Fruit fly (Drosophila melanogaster) whole organism, embryonic: ENCODE data around the gene Cpr64Ab.
A peak's percentile ranks its signal among the peaks of the same experiment; 100 is the strongest.

Experiments used
- CG10267 ChIP-seq: fragments of 200-800 bp; sonication (Bioruptor generic); optimal IDR thresholded peaks from 2 replicates; lab custom pipeline; 2018; ENCODE audit warnings: missing biosample characterization, mild to moderate bottlenecking, missing genetic modification characterization, moderate library complexity
- CG12942 ChIP-seq: fragments of 200-800 bp; sonication (Bioruptor generic); optimal IDR thresholded peaks from 3 replicates; lab custom pipeline; 2016; ENCODE audit warnings: missing biosample characterization, missing genetic modification characterization
- CG13296 ChIP-seq: fragments of 200-800 bp; sonication (Bioruptor generic); optimal IDR thresholded peaks from 3 replicates; lab custom pipeline; 2018; ENCODE audit warnings: missing biosample characterization, mild to moderate bottlenecking, missing genetic modification characterization
- CG17359 ChIP-seq: fragments of 200-800 bp; sonication (Bioruptor generic); optimal IDR thresholded peaks from 3 replicates; lab custom pipeline; 2018; ENCODE audit warnings: missing biosample characterization, mild to moderate bottlenecking, missing genetic modification characterization, moderate library complexity
- CG17568 ChIP-seq: fragments of 200-800 bp; sonication (Bioruptor generic); optimal IDR thresholded peaks from 2 replicates; lab custom pipeline; 2018; ENCODE audit warnings: missing biosample characterization, mild to moderate bottlenecking, missing genetic modification characterization, moderate library complexity
- CG17829 ChIP-seq: fragments of 200-800 bp; optimal IDR thresholded peaks from 2 replicates; lab custom pipeline; 2019; ENCODE audit warnings: missing biosample characterization, mild to moderate bottlenecking, missing genetic modification characterization, moderate library complexity
- CG18599 ChIP-seq: fragments of 200-800 bp; sonication (Bioruptor generic); optimal IDR thresholded peaks from 3 replicates; lab custom pipeline; 2017; ENCODE audit warnings: missing biosample characterization, missing genetic modification characterization, mild to moderate bottlenecking, moderate library complexity, missing genetic modification reagents
- CG2678 ChIP-seq: fragments of 200-800 bp; sonication (Bioruptor generic); optimal IDR thresholded peaks from 3 replicates; lab custom pipeline; 2019; ENCODE audit warnings: missing biosample characterization, mild to moderate bottlenecking, missing genetic modification characterization, moderate library complexity
- CG2712 ChIP-seq: fragments of 200-800 bp; optimal IDR thresholded peaks from 3 replicates; lab custom pipeline; 2019; ENCODE audit warnings: missing biosample characterization, mild to moderate bottlenecking, missing genetic modification characterization, moderate library complexity
- CG3163 ChIP-seq: fragments of 200-800 bp; sonication (Bioruptor generic); optimal IDR thresholded peaks from 3 replicates; lab custom pipeline; 2016; ENCODE audit warnings: missing biosample characterization, missing genetic modification characterization
- CG3726 ChIP-seq: fragments of 200-800 bp; sonication (Bioruptor generic); IDR thresholded peaks from 3 replicates; pipeline ENCODE4, ENCODE4 v1.3.6; 2022; ENCODE audit warnings: missing biosample characterization, missing genetic modification characterization
- CG9932 ChIP-seq: fragments of 200-800 bp; sonication (Bioruptor generic); IDR thresholded peaks from 2 replicates; pipeline ENCODE4 v1.3.6; 2022; ENCODE audit warnings: missing biosample characterization, missing genetic modification characterization
- Dip2 ChIP-seq: fragments of 200-800 bp; sonication (Bioruptor generic); IDR thresholded peaks from 2 replicates; pipeline ENCODE4 v1.3.6; 2022; ENCODE audit warnings: missing biosample characterization, missing genetic modification characterization
- Doc2 ChIP-seq: fragments of 200-800 bp; sonication (Bioruptor generic); IDR thresholded peaks from 2 replicates; pipeline ENCODE4 v1.3.6; 2022; ENCODE audit warnings: missing biosample characterization, missing genetic modification characterization
- Doc3 ChIP-seq: fragments of 200-800 bp; sonication (Bioruptor generic); IDR thresholded peaks from 3 replicates; pipeline ENCODE4 v1.3.6; 2022; ENCODE audit warnings: missing biosample characterization, missing genetic modification characterization; ENCODE audit not compliant: partially characterized antibody
- Drgx ChIP-seq: fragments of 200-800 bp; sonication (Bioruptor generic); IDR thresholded peaks from 2 replicates; pipeline ENCODE4 v1.3.6; 2022; ENCODE audit warnings: missing biosample characterization, missing genetic modification characterization
- E2f1 ChIP-seq: fragments of 200-800 bp; sonication (Bioruptor generic); IDR thresholded peaks from 2 replicates; pipeline ENCODE4 v1.3.6; 2022; ENCODE audit warnings: missing biosample characterization, missing genetic modification characterization
- Eip74EF ChIP-seq, 2 experiments: fragments of 200-800 bp in 1 of 2; fragments of >200 bp in 1 of 2; sonication (Bioruptor generic) in 1 of 2; optimal IDR thresholded peaks; 2 replicates each; lab custom pipeline; 2017 to 2019; ENCODE audit warnings: missing biosample characterization in 2 of 2, missing genetic modification characterization in 2 of 2, mild to moderate bottlenecking in 1 of 2, moderate library complexity in 1 of 2
- Elba2 ChIP-seq: fragments of 200-800 bp; sonication (Bioruptor generic); optimal IDR thresholded peaks from 3 replicates; lab custom pipeline; 2016; ENCODE audit warnings: missing biosample characterization, missing genetic modification characterization
- HLHmδ ChIP-seq: fragments of 200-800 bp; sonication (Bioruptor generic); optimal IDR thresholded peaks from 2 replicates; lab custom pipeline; 2018; ENCODE audit warnings: missing biosample characterization, mild to moderate bottlenecking, missing genetic modification characterization, moderate library complexity
- NC2α ChIP-seq: fragments of 200-800 bp; sonication (Bioruptor generic); optimal IDR thresholded peaks from 2 replicates; lab custom pipeline; 2016; ENCODE audit warnings: missing biosample characterization, missing genetic modification characterization
- Poxn ChIP-seq: fragments of 200-800 bp; sonication (Bioruptor generic); IDR thresholded peaks from 2 replicates; pipeline ENCODE4 v1.3.6; 2022; ENCODE audit warnings: missing biosample characterization, missing genetic modification characterization
- Rfx ChIP-seq: fragments of 200-800 bp; sonication (Bioruptor generic); IDR thresholded peaks from 2 replicates; pipeline ENCODE4 v1.3.6; 2022; ENCODE audit warnings: missing biosample characterization, missing genetic modification characterization
- Sin3A ChIP-seq: fragments of >200 bp; optimal IDR thresholded peaks from 2 replicates; lab custom pipeline; 2018
- Usf ChIP-seq: fragments of 200-800 bp; sonication (Bioruptor generic); optimal IDR thresholded peaks from 2 replicates; lab custom pipeline; 2017; ENCODE audit warnings: missing genotype, missing biosample characterization, missing genetic modification characterization
- ara ChIP-seq: fragments of 200-800 bp; sonication (Bioruptor generic); IDR thresholded peaks from 2 replicates; pipeline ENCODE4 v1.3.6; 2022; ENCODE audit warnings: missing biosample characterization, missing genetic modification characterization
- bcd ChIP-seq: fragments of 200-800 bp; sonication (Bioruptor generic); optimal IDR thresholded peaks from 2 replicates; lab custom pipeline; 2017; ENCODE audit warnings: missing biosample characterization, mild to moderate bottlenecking, missing genetic modification characterization
- bsh ChIP-seq, 2 experiments: fragments of 200-800 bp; sonication (Bioruptor generic); optimal IDR thresholded peaks; 2 replicates each; lab custom pipeline; 2017 to 2018; ENCODE audit warnings: mild to moderate bottlenecking in 2 of 2, missing biosample characterization in 2 of 2, missing genetic modification characterization in 2 of 2, moderate library complexity in 1 of 2
- btn ChIP-seq: fragments of 200-800 bp; sonication (Bioruptor generic); optimal IDR thresholded peaks from 2 replicates; lab custom pipeline; 2016; ENCODE audit warnings: missing biosample characterization, missing genetic modification characterization
- cato ChIP-seq: fragments of 200-800 bp; sonication (Bioruptor generic); optimal IDR thresholded peaks from 2 replicates; lab custom pipeline; 2016; ENCODE audit warnings: missing biosample characterization, missing genetic modification characterization, borderline replicate concordance
- crc ChIP-seq: fragments of 200-800 bp; sonication (Bioruptor generic); optimal IDR thresholded peaks from 2 replicates; lab custom pipeline; 2016; ENCODE audit warnings: missing biosample characterization, missing genetic modification characterization
- crp ChIP-seq, 2 experiments: fragments of 200-800 bp; sonication (Bioruptor generic); optimal IDR thresholded peaks; 2 replicates in 1 of 2; 3 replicates in 1 of 2; lab custom pipeline; 2017; ENCODE audit warnings: missing biosample characterization in 2 of 2, missing genetic modification characterization in 2 of 2, mild to moderate bottlenecking in 1 of 2, moderate library complexity in 1 of 2
- emc ChIP-seq: fragments of 200-800 bp; sonication (Bioruptor generic); optimal IDR thresholded peaks from 2 replicates; lab custom pipeline; 2016; ENCODE audit warnings: missing biosample characterization, missing genetic modification characterization
- eve ChIP-seq, 2 experiments: fragments of >200 bp; optimal IDR thresholded peaks; 2 replicates each; lab custom pipeline; 2017; ENCODE audit warnings: missing biosample characterization in 2 of 2, missing genetic modification characterization in 2 of 2
- fru ChIP-seq: fragments of >200 bp; optimal IDR thresholded peaks from 2 replicates; lab custom pipeline; 2017
- gfzf ChIP-seq: fragments of 200-800 bp; sonication (Bioruptor generic); optimal IDR thresholded peaks from 2 replicates; lab custom pipeline; 2016; ENCODE audit warnings: missing biosample characterization, mild to moderate bottlenecking, missing genetic modification characterization, moderate library complexity
- grau ChIP-seq: fragments of 200-800 bp; optimal IDR thresholded peaks from 3 replicates; lab custom pipeline; 2019; ENCODE audit warnings: missing biosample characterization, mild to moderate bottlenecking, missing genetic modification characterization, moderate library complexity
- gsb ChIP-seq: fragments of 200-800 bp; sonication (Bioruptor generic); IDR thresholded peaks from 2 replicates; pipeline ENCODE4 v1.3.6; 2022; ENCODE audit warnings: missing biosample characterization, missing genetic modification characterization
- h ChIP-seq: fragments of >200 bp; optimal IDR thresholded peaks from 2 replicates; lab custom pipeline; 2017
- her ChIP-seq: fragments of 200-800 bp; sonication (Bioruptor generic); optimal IDR thresholded peaks from 2 replicates; lab custom pipeline; 2016; ENCODE audit warnings: missing biosample characterization, missing genetic modification characterization
- hth ChIP-seq: fragments of >200 bp; optimal IDR thresholded peaks from 2 replicates; lab custom pipeline; 2017; ENCODE audit warnings: inconsistent platforms
- jing ChIP-seq: fragments of 200-800 bp; sonication (Bioruptor generic); optimal IDR thresholded peaks from 2 replicates; lab custom pipeline; 2018; ENCODE audit warnings: missing biosample characterization, mild to moderate bottlenecking, missing genetic modification characterization
- p53 ChIP-seq: fragments of 200-800 bp; sonication (Bioruptor generic); optimal IDR thresholded peaks from 2 replicates; lab custom pipeline; 2016; ENCODE audit warnings: missing biosample characterization, missing genetic modification characterization
- phol ChIP-seq: fragments of 200-800 bp; sonication (Bioruptor generic); optimal IDR thresholded peaks from 3 replicates; lab custom pipeline; 2018; ENCODE audit warnings: missing biosample characterization, mild to moderate bottlenecking, missing genetic modification characterization, moderate library complexity
- prd ChIP-seq, 3 experiments: fragments of >200 bp in 2 of 3; fragments of 200-800 bp in 1 of 3; sonication (Bioruptor generic) in 1 of 3; optimal IDR thresholded peaks in 2 of 3; IDR thresholded peaks in 1 of 3; 2 replicates in 2 of 3; 3 replicates in 1 of 3; pipeline versions ENCODE4 v1.3.6 to Lab custom; 2017 to 2022; ENCODE audit warnings: missing biosample characterization in 1 of 3, missing genetic modification characterization in 1 of 3
- slbo ChIP-seq: fragments of 200-800 bp; sonication (Bioruptor generic); IDR thresholded peaks from 2 replicates; pipeline ENCODE4 v1.3.6; 2022; ENCODE audit warnings: missing biosample characterization, missing genetic modification characterization
- sr ChIP-seq: fragments of 200-800 bp; sonication (Bioruptor generic); IDR thresholded peaks from 3 replicates; pipeline ENCODE4 v1.3.6; 2022; ENCODE audit warnings: missing biosample characterization, missing genetic modification characterization
- tap ChIP-seq: fragments of 200-800 bp; optimal IDR thresholded peaks from 3 replicates; lab custom pipeline; 2019; ENCODE audit warnings: missing biosample characterization, mild to moderate bottlenecking, missing genetic modification characterization, moderate library complexity
- tna ChIP-seq: fragments of 200-800 bp; sonication (Bioruptor generic); IDR thresholded peaks from 2 replicates; pipeline ENCODE4 v1.3.6; 2022; ENCODE audit warnings: missing biosample characterization, missing genetic modification characterization; ENCODE audit not compliant: partially characterized antibody
- trem ChIP-seq: fragments of 200-800 bp; optimal IDR thresholded peaks from 3 replicates; lab custom pipeline; 2019; ENCODE audit warnings: missing biosample characterization, mild to moderate bottlenecking, missing genetic modification characterization, moderate library complexity
- usp ChIP-seq: fragments of >200 bp; optimal IDR thresholded peaks from 2 replicates; lab custom pipeline; 2017; ENCODE audit warnings: missing biosample characterization, missing genetic modification characterization

Cpr64Ab gene

DNA sequence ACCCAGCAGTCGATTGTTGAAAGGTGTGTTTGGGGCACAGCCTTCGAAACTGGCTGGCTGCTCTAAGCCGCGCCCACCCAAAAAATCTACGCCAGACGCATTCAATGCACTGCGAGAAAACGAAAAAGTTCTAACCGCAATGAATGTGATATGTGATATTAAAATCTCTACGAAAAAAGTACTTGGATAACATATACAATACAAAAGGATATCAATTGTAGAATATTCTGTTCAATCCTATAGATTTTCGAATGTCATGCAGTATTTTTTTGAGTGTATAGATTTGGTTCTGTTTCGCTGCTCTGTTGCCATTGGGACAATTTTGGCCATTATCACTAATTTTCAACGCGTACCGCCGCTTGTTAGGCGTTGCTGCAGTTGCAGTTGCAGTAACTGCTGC lies 1.6 kb downstream of the Cpr64Ab start (continued):
- TF ChIP-seq gsb (GFP tag; lab: Robert Waterston, UW): no peak
- TF ChIP-seq crc: no peak
- TF ChIP-seq CG9932 (GFP tag; lab: Robert Waterston, UW): no peak
- no peak for TF ChIP-seq Elba2 (GFP tag; lab: Kevin White, UChicago)
- TF ChIP-seq CG2712 (tag; lab: Kevin White, UChicago): peak; percentile 62
- TF ChIP-seq CG3726 (GFP tag; lab: Robert Waterston, UW): no peak
- no peak for TF ChIP-seq NC2α (GFP tag; lab: Kevin White, UChicago)
- TF ChIP-seq cato (GFP tag; lab: Kevin White, UChicago): no peak
- TF ChIP-seq CG17829: peak; percentile 44
- TF ChIP-seq bsh (GFP tag; optimal IDR thresholded peaks at IDR 0.05; lab: Kevin White, UChicago): no peak
- TF ChIP-seq usp (GFP tag; lab: Kevin White, UChicago): no peak
- no peak for TF ChIP-seq crp (GFP tag; optimal IDR thresholded peaks at IDR 0.05; lab: Kevin White, UChicago)
- no peak for TF ChIP-seq Eip74EF (GFP tag; optimal IDR thresholded peaks at IDR 0.05; lab: Kevin White, UChicago)
- TF ChIP-seq HLHmδ (GFP tag; lab: Kevin White, UChicago): no peak
- TF ChIP-seq Usf: no peak
- peak; percentile 15 for TF ChIP-seq CG10267 (tag; lab: Kevin White, UChicago)
- peak; percentile 58 for TF ChIP-seq ara
- no peak for TF ChIP-seq Poxn
- TF ChIP-seq sr (GFP tag; lab: Robert Waterston, UW): no peak
- no peak for TF ChIP-seq emc (GFP tag; lab: Kevin White, UChicago)
- peak; percentile 34 for TF ChIP-seq CG17359 (tag; lab: Kevin White, UChicago)
- no peak for TF ChIP-seq grau
- TF ChIP-seq p53 (GFP tag; lab: Kevin White, UChicago): no peak
- TF ChIP-seq Dip2 (GFP tag; lab: Robert Waterston, UW): no peak
- no peak for TF ChIP-seq fru
- TF ChIP-seq eve (GFP tag; optimal IDR thresholded peaks at IDR 0.05; lab: Kevin White, UChicago): no peak
- no peak for TF ChIP-seq h
- TF ChIP-seq Rfx (GFP tag; lab: Robert Waterston, UW): no peak
- no peak for TF ChIP-seq jing
- TF ChIP-seq CG17568 (GFP tag; lab: Kevin White, UChicago): no peak
- no peak for TF ChIP-seq E2f1
- TF ChIP-seq Drgx (GFP tag; lab: Robert Waterston, UW): peak; percentile 74
- TF ChIP-seq her (GFP tag; lab: Kevin White, UChicago): no peak

DNA sequence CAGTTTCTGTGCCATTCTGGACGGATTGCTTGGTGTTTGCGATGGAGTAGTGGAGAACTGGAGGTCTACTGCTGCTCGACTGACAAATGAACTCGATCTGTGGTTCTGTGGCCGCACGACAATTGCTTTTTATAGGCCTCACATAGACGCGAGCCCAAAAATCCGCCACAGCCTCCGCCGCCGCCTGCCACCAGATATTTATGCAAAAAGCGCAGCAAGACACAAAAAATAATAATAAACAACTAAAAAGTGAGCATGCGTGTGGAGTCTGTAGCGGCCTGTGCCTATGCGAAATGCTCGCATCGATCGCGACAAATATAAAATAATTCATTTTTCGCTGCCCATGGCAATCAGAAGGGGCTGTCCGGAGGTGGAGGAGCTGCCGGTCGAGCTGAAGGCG lies 2.3 kb downstream of the Cpr64Ab start, which contains the start of gene Cpr64Aa:
Gene Cpr64Aa, minus strand, starts transcription at position 101 of the 400 bp plus-strand sequence.
- TF ChIP-seq bcd (GFP tag; lab: Kevin White, UChicago): no peak
- no peak for TF ChIP-seq tap
- no peak for TF ChIP-seq slbo (GFP tag; lab: Robert Waterston, UW)

DNA sequence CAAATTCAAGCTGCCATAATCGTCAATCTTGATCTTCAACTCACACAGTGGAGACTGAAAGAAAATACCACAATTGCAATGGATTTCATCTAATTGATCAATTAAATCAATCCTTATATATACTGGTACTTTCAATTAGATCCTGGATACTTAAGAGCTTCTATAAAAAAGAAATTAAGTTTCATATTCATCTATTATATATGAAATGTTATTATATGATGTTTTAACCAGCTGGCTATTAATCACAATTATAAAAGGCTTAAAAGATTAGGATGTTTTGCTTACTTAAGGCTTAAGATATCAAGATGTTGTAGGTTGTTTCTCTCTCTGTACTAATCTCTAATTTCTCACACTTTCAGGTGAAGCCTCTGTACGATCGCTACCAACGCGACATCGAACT lies 6.5 kb downstream of the Cpr64Ab start:
- TF ChIP-seq prd (optimal IDR thresholded peaks at IDR 0.05; lab: Kevin White, UChicago) (no peak), prd (GFP tag; IDR thresholded peaks at IDR 0.05; lab: Robert Waterston, UW) (no peak), btn (GFP tag; lab: Kevin White, UChicago) (no peak), Doc3 (GFP tag; lab: Robert Waterston, UW) (no peak), phol (tag; lab: Kevin White, UChicago) (no peak), CG13296 (GFP tag; lab: Kevin White, UChicago) (no peak), CG2678 (no peak), hth (lab: Kevin White, UChicago) (no peak), trem (no peak), Doc2 (GFP tag; lab: Robert Waterston, UW) (no peak), gfzf (GFP tag; lab: Kevin White, UChicago) (no peak), CG12942 (no peak), tna (GFP tag; lab: Robert Waterston, UW) (no peak), CG18599 (GFP tag; lab: Kevin White, UChicago) (no peak), Sin3A (lab: Kevin White, UChicago) (no peak), CG3163 (GFP tag; lab: Kevin White, UChicago) (no peak)
- TF ChIP-seq, all 482 proteins: peak for 0
